Fruit fly (Drosophila melanogaster): Measurements from ENCODE around the gene Invadolysin.

The Invadolysin gene

dm6 chr3R:10170356-10170876, 25.9 kb downstream of the Invadolysin start, which contains the start of gene Best1 (continued):
- TF ChIP-seq esn (GFP tag; optimal IDR thresholded peaks at IDR 0.05) (peak; percentile 95), achi (GFP tag; optimal IDR thresholded peaks at IDR 0.05) (peak; percentile 94), topi (GFP tag; optimal IDR thresholded peaks at IDR 0.05) (peak; percentile 86), Hr39 (GFP tag; optimal IDR thresholded peaks at IDR 0.05) (peak; percentile 77), Lpt (GFP tag; optimal IDR thresholded peaks at IDR 0.05) (peak; percentile 78), CG7368 (GFP tag; optimal IDR thresholded peaks at IDR 0.05) (peak; percentile 82), OdsH (GFP tag; optimal IDR thresholded peaks at IDR 0.05) (peak; percentile 90), CG11294 (GFP tag; IDR thresholded peaks at IDR 0.05) (peak; percentile 84), Ets21C (GFP tag; optimal IDR thresholded peaks at IDR 0.05) (peak; percentile 70)

DNA sequence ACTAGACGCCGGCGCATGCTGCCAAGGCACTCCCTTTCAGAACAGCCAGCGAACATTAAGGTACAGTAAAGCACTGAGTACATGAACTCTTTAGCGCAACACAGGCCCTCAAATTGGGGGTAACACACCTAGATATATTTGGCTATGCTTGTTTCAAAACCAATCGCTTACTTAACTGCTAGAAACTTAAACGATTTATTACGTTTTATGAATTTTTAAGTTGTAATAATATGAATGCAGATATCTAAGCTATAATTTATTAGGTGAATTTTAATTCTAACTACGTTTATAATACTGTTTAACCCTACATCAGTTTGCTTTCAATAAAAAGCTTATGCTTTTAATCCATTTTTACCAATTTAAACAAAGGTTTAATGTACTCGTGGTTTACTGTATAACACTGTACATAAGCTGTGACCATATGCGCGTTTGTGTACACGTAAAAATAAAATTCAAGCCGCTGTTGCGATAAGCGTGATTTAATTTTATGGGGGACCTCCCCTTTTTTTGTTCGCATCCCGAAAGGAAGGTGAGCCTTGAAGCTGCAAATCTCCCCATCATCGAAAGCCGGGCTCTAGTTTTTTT, 32.6 kb downstream of the Invadolysin start:
- TF ChIP-seq CG1621 (tag; optimal IDR thresholded peaks at IDR 0.05) (no peak), fd85E (GFP tag; optimal IDR thresholded peaks at IDR 0.05) (no peak), pdm3 (GFP tag; optimal IDR thresholded peaks at IDR 0.05) (peak; percentile 38), CG31627 (GFP tag; optimal IDR thresholded peaks at IDR 0.05) (no peak), spab (GFP tag; optimal IDR thresholded peaks at IDR 0.05) (peak; percentile 61), Hr38 (GFP tag; optimal IDR thresholded peaks at IDR 0.05) (no peak), net (GFP tag; optimal IDR thresholded peaks at IDR 0.05) (peak; percentile 38), esn (GFP tag; optimal IDR thresholded peaks at IDR 0.05) (peak; percentile 3), CG6792 (GFP tag; optimal IDR thresholded peaks at IDR 0.05) (no peak), Ets96B (tag; optimal IDR thresholded peaks at IDR 0.05) (peak; percentile 62), Eip75B (GFP tag; optimal IDR thresholded peaks at IDR 0.05) (peak; percentile 31), CG11294 (GFP tag; IDR thresholded peaks at IDR 0.05) (no peak), cyc (GFP tag; optimal IDR thresholded peaks at IDR 0.05) (no peak), acj6 (GFP tag; optimal IDR thresholded peaks at IDR 0.05) (peak; percentile 45), Sox102F (GFP tag; optimal IDR thresholded peaks at IDR 0.05) (no peak), CG11762 (GFP tag; optimal IDR thresholded peaks at IDR 0.05; ENCODE audit: insufficient read depth) (peak; percentile 22), lz (GFP tag; optimal IDR thresholded peaks at IDR 0.05) (no peak), Lpt (GFP tag; optimal IDR thresholded peaks at IDR 0.05) (no peak), Sox14 (GFP tag; optimal IDR thresholded peaks at IDR 0.05) (peak; percentile 28), CG10669 (GFP tag; optimal IDR thresholded peaks at IDR 0.05) (no peak), OdsH (GFP tag; optimal IDR thresholded peaks at IDR 0.05) (peak; percentile 33), fd59A (GFP tag; optimal IDR thresholded peaks at IDR 0.05) (peak; percentile 58), vri (GFP tag; optimal IDR thresholded peaks at IDR 0.05) (no peak), dac (GFP tag; optimal IDR thresholded peaks at IDR 0.05) (no peak), CG6276 (GFP tag; optimal IDR thresholded peaks at IDR 0.05) (no peak), CG15336 (GFP tag; IDR thresholded peaks at IDR 0.05) (no peak), CG10631 (GFP tag; optimal IDR thresholded peaks at IDR 0.05) (peak; percentile 35), Gug (GFP tag; IDR thresholded peaks at IDR 0.05) (no peak), CG32006 (GFP tag; optimal IDR thresholded peaks at IDR 0.05) (peak; percentile 24), CG11902 (GFP tag; optimal IDR thresholded peaks at IDR 0.05) (no peak), Met (GFP tag; optimal IDR thresholded peaks at IDR 0.05) (no peak), CG6854 (GFP tag; optimal IDR thresholded peaks at IDR 0.05) (no peak), CG3919 (GFP tag; optimal IDR thresholded peaks at IDR 0.05) (peak; percentile 55), achi (GFP tag; optimal IDR thresholded peaks at IDR 0.05) (peak; percentile 31), eg (GFP tag; IDR thresholded peaks at IDR 0.05) (no peak), CG9139 (GFP tag; optimal IDR thresholded peaks at IDR 0.05) (peak; percentile 36), CG4318 (GFP tag; optimal IDR thresholded peaks at IDR 0.05) (no peak), CG8119 (GFP tag; IDR thresholded peaks at IDR 0.05) (no peak), Hr4 (GFP tag; optimal IDR thresholded peaks at IDR 0.05) (peak; percentile 14), ss (GFP tag; optimal IDR thresholded peaks at IDR 0.05) (peak; percentile 49 to 76), CG34406 (GFP tag; optimal IDR thresholded peaks at IDR 0.05) (peak; percentile 2), Ets21C (GFP tag; optimal IDR thresholded peaks at IDR 0.05) (no peak), CG7368 (GFP tag; optimal IDR thresholded peaks at IDR 0.05) (no peak), Eip78C (GFP tag) (peak; percentile 90), salr (GFP tag; optimal IDR thresholded peaks at IDR 0.05) (peak in 1 of 2 experiments; percentile 41), Smox (GFP tag; optimal IDR thresholded peaks at IDR 0.05) (no peak)
